Worm (Caenorhabditis elegans): ENCODE measurements around the gene C41H7.2.

- TF ChIP-seq ZK546.5 (tag; optimal IDR thresholded peaks at IDR 0.05) (no peak), fos-1 (tag; optimal IDR thresholded peaks at IDR 0.05) (no peak), nhr-6 (tag; optimal IDR thresholded peaks at IDR 0.05) (no peak), snpc-4 (tag; optimal IDR thresholded peaks at IDR 0.05) (no peak), aly-2 (tag; optimal IDR thresholded peaks at IDR 0.05) (no peak), nhr-11 (tag; optimal IDR thresholded peaks at IDR 0.05) (no peak), Y55F3AM.14 (GFP tag; optimal IDR thresholded peaks at IDR 0.05) (no peak), ceh-82 (tag; optimal IDR thresholded peaks at IDR 0.05) (no peak)
These were observed 40.0 kb downstream of the C41H7.2 start for ce11 chrII:3054622-3055021.
